Worm (Caenorhabditis elegans) whole organism, L2 larva: ENCODE data around the gene K08D8.1.

Experiments
- F13H6.1 ChIP-seq: sonication (generic microtip); optimal IDR thresholded peaks from 2 replicates; lab custom pipeline; 2016; ENCODE audit warnings: missing genetic modification characterization, missing compliant biosample characterization
- ZK546.5 ChIP-seq: sonication (generic microtip); optimal IDR thresholded peaks from 2 replicates; lab custom pipeline; 2017; ENCODE audit warnings: missing biosample characterization, missing genetic modification characterization
- blmp-1 ChIP-seq: sonication (generic microtip); optimal IDR thresholded peaks from 2 replicates; lab custom pipeline; 2017; ENCODE audit warnings: missing genetic modification characterization, mild to moderate bottlenecking, missing compliant biosample characterization, antibody characterized with exemption, moderate library complexity; ENCODE audit not compliant: insufficient read depth
- lin-11 ChIP-seq: fragments of 150-350 bp; sonication (generic microtip); optimal IDR thresholded peaks from 2 replicates; lab custom pipeline; 2014; ENCODE audit warnings: missing biosample characterization, missing genetic modification characterization, inconsistent platforms, mixed read lengths
- nhr-11 ChIP-seq: fragments of 150-350 bp; optimal IDR thresholded peaks from 2 replicates; lab custom pipeline; 2014; ENCODE audit warnings: missing biosample characterization, missing genetic modification characterization
- nhr-12 ChIP-seq: fragments of 150-350 bp; optimal IDR thresholded peaks from 2 replicates; lab custom pipeline; 2014; ENCODE audit warnings: missing biosample characterization, missing genetic modification characterization
- snpc-4 ChIP-seq: fragments of 150-350 bp; optimal IDR thresholded peaks from 2 replicates; lab custom pipeline; 2014; ENCODE audit warnings: missing biosample characterization, missing genetic modification characterization
- unc-62 ChIP-seq: fragments of 150-350 bp; optimal IDR thresholded peaks from 2 replicates; lab custom pipeline; 2014; ENCODE audit warnings: missing biosample characterization, missing genetic modification reagents, missing genetic modification characterization

DNA sequence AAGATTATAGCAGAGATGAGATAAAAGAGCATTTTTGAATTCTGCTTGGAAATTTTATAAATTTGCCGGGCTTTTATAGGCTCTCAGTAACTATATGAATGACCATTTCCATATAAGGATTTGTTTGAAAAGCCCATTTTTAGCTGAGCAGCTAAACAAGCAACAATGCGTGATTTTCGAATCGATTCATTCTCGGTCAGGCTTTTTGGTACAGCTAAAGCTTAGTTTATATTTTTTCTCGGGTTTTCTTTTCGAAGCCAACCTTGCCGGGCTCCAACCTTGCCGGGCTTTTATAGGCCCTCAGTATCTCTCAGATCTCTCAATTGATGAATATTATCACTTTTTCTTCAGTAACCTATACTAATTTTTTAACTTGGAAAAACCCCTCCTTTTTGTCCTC, 32.0 kb downstream of the K08D8.1 start, which contains the start of gene srlf-4:
- no peak for TF ChIP-seq nhr-12 (tag; lab: Kevin White, UChicago)
- TF ChIP-seq F13H6.1 (tag; lab: Kevin White, UChicago): no peak
- no peak for TF ChIP-seq blmp-1 (tag; lab: Kevin White, UChicago)
- no peak for TF ChIP-seq ZK546.5
- no peak for TF ChIP-seq snpc-4 (tag; lab: Kevin White, UChicago)
- no peak for TF ChIP-seq lin-11 (tag; lab: Kevin White, UChicago)
- TF ChIP-seq nhr-11 (tag; lab: Kevin White, UChicago): no peak
- no peak for TF ChIP-seq unc-62 (GFP tag; lab: Kevin White, UChicago)
